Fruit fly (Drosophila melanogaster): ENCODE results near the gene CG34161.

CG34161 gene

dm6 chr2L:10565674-10566073, 15.8 kb downstream of the CG34161 start:
- TF ChIP-seq CG15710 (tag; optimal IDR thresholded peaks at IDR 0.05) (peak; percentile 43), CG13204 (GFP tag; optimal IDR thresholded peaks at IDR 0.05) (no peak), CG32121 (GFP tag; IDR thresholded peaks at IDR 0.05) (no peak), D1 (tag; optimal IDR thresholded peaks at IDR 0.05) (no peak), Pif1A (GFP tag; optimal IDR thresholded peaks at IDR 0.05) (peak; percentile 9), gl (tag; optimal IDR thresholded peaks at IDR 0.05) (peak; percentile 0), Pif1B (GFP tag; optimal IDR thresholded peaks at IDR 0.05) (peak; percentile 0), rn (GFP tag; IDR thresholded peaks at IDR 0.05) (no peak), CG8159 (tag; optimal IDR thresholded peaks at IDR 0.05) (peak; percentile 60), CG10348 (GFP tag; IDR thresholded peaks at IDR 0.05) (no peak), fd96Ca (GFP tag; IDR thresholded peaks at IDR 0.05) (no peak), CG17806 (tag; optimal IDR thresholded peaks at IDR 0.05) (peak; percentile 31), Snoo (tag; optimal IDR thresholded peaks at IDR 0.05) (peak; percentile 21), Ets98B (GFP tag; IDR thresholded peaks at IDR 0.05) (no peak), CG4496 (GFP tag; IDR thresholded peaks at IDR 0.05) (no peak), CG14655 (GFP tag; optimal IDR thresholded peaks at IDR 0.05) (peak; percentile 3), CG9948 (tag; optimal IDR thresholded peaks at IDR 0.05) (peak; percentile 18), CG12605 (GFP tag; IDR thresholded peaks at IDR 0.05) (no peak), EcR (GFP tag; optimal IDR thresholded peaks at IDR 0.05) (no peak), CG8301 (tag; optimal IDR thresholded peaks at IDR 0.05) (no peak), CG34367 (tag; optimal IDR thresholded peaks at IDR 0.05) (peak; percentile 24)

- 0 out of 3 replicates have a peak, but pooled peaks have one; percentile 7 for TF ChIP-seq fd96Ca (GFP tag; IDR thresholded peaks at IDR 0.05)
- TF ChIP-seq CG8301 (tag; optimal IDR thresholded peaks at IDR 0.05) = no peak
Measured at dm6 chr2L:10555269-10555668, 26.2 kb downstream of the CG34161 start.

dm6 chr2L:10554676-10555075, 26.8 kb downstream of the CG34161 start:
- TF ChIP-seq CG12605 (GFP tag; IDR thresholded peaks at IDR 0.05) (no peak), CG32121 (GFP tag; IDR thresholded peaks at IDR 0.05) (no peak), Snoo (tag; optimal IDR thresholded peaks at IDR 0.05) (no peak), rn (GFP tag; IDR thresholded peaks at IDR 0.05) (no peak), CG8301 (tag; optimal IDR thresholded peaks at IDR 0.05) (no peak), CG13204 (GFP tag; optimal IDR thresholded peaks at IDR 0.05) (no peak), Pif1A (GFP tag; optimal IDR thresholded peaks at IDR 0.05) (no peak), CG10348 (GFP tag; IDR thresholded peaks at IDR 0.05) (no peak), CG14655 (GFP tag; optimal IDR thresholded peaks at IDR 0.05) (no peak), Pif1B (GFP tag; optimal IDR thresholded peaks at IDR 0.05) (no peak), EcR (GFP tag; optimal IDR thresholded peaks at IDR 0.05) (no peak), Ets98B (GFP tag; IDR thresholded peaks at IDR 0.05) (no peak), CG34367 (tag; optimal IDR thresholded peaks at IDR 0.05) (no peak), fd96Ca (GFP tag; IDR thresholded peaks at IDR 0.05) (no peak)

dm6 chr2L:10553692-10554091, 27.8 kb downstream of the CG34161 start:
- no peak for TF ChIP-seq CG32121 (GFP tag; IDR thresholded peaks at IDR 0.05)
- TF ChIP-seq CG10348 (GFP tag; IDR thresholded peaks at IDR 0.05) = no peak
- TF ChIP-seq CG15710 (tag; optimal IDR thresholded peaks at IDR 0.05) = no peak
- TF ChIP-seq rn (GFP tag; IDR thresholded peaks at IDR 0.05) = no peak
- TF ChIP-seq gl (tag; optimal IDR thresholded peaks at IDR 0.05) = no peak
- no peak for TF ChIP-seq CG8159 (tag; optimal IDR thresholded peaks at IDR 0.05)
- no peak for TF ChIP-seq Pif1A (GFP tag; optimal IDR thresholded peaks at IDR 0.05)
- TF ChIP-seq CG8301 (tag; optimal IDR thresholded peaks at IDR 0.05) = no peak
- TF ChIP-seq Pif1B (GFP tag; optimal IDR thresholded peaks at IDR 0.05) = no peak
- TF ChIP-seq CG9948 (tag; optimal IDR thresholded peaks at IDR 0.05) = no peak
- TF ChIP-seq CG34367 (tag; optimal IDR thresholded peaks at IDR 0.05) = no peak
- TF ChIP-seq Ets98B (GFP tag; IDR thresholded peaks at IDR 0.05) = no peak
- no peak for TF ChIP-seq CG17806 (tag; optimal IDR thresholded peaks at IDR 0.05)
- TF ChIP-seq CG14655 (GFP tag; optimal IDR thresholded peaks at IDR 0.05) = no peak
- no peak for TF ChIP-seq CG13204 (GFP tag; optimal IDR thresholded peaks at IDR 0.05)
- no peak for TF ChIP-seq CG4496 (GFP tag; IDR thresholded peaks at IDR 0.05)
- TF ChIP-seq D1 (tag; optimal IDR thresholded peaks at IDR 0.05) = no peak
- no peak for TF ChIP-seq CG12605 (GFP tag; IDR thresholded peaks at IDR 0.05)

- TF ChIP-seq CG34367 (tag; optimal IDR thresholded peaks at IDR 0.05) = peak; percentile 13
- no peak for TF ChIP-seq CG10348 (GFP tag; IDR thresholded peaks at IDR 0.05)
- peak; percentile 7 for TF ChIP-seq Pif1B (GFP tag; optimal IDR thresholded peaks at IDR 0.05)
- no peak for TF ChIP-seq CG8159 (tag; optimal IDR thresholded peaks at IDR 0.05)
- no peak for TF ChIP-seq fd96Ca (GFP tag; IDR thresholded peaks at IDR 0.05)
- no peak for TF ChIP-seq rn (GFP tag; IDR thresholded peaks at IDR 0.05)
- TF ChIP-seq CG9948 (tag; optimal IDR thresholded peaks at IDR 0.05) = no peak
Measured at dm6 chr2L:10552807-10553206, 28.7 kb downstream of the CG34161 start.

dm6 chr2L:10548814-10549423, 32.6 kb downstream of the CG34161 start:
- TF ChIP-seq CG17806 (tag; optimal IDR thresholded peaks at IDR 0.05) (no peak), Snoo (tag; optimal IDR thresholded peaks at IDR 0.05) (no peak), Ets98B (GFP tag; IDR thresholded peaks at IDR 0.05) (no peak), CG15710 (tag; optimal IDR thresholded peaks at IDR 0.05) (no peak), rn (GFP tag; IDR thresholded peaks at IDR 0.05) (no peak), CG4496 (GFP tag; IDR thresholded peaks at IDR 0.05) (no peak), CG32121 (GFP tag; IDR thresholded peaks at IDR 0.05) (no peak), CG13204 (GFP tag; optimal IDR thresholded peaks at IDR 0.05) (no peak), gl (tag; optimal IDR thresholded peaks at IDR 0.05) (no peak), Pif1B (GFP tag; optimal IDR thresholded peaks at IDR 0.05) (no peak), CG8159 (tag; optimal IDR thresholded peaks at IDR 0.05) (no peak), D1 (tag; optimal IDR thresholded peaks at IDR 0.05) (no peak), CG12605 (GFP tag; IDR thresholded peaks at IDR 0.05) (no peak), CG9948 (tag; optimal IDR thresholded peaks at IDR 0.05) (no peak), Pif1A (GFP tag; optimal IDR thresholded peaks at IDR 0.05) (no peak), CG34367 (tag; optimal IDR thresholded peaks at IDR 0.05) (no peak), CG14655 (GFP tag; optimal IDR thresholded peaks at IDR 0.05) (no peak)
